Worm (Caenorhabditis elegans) whole organism, mixed stage, embryonic: ENCODE results near the gene C14A6.12.
A peak's percentile ranks its signal among the peaks of the same experiment; 100 is the strongest.

Experiments
- M03D4.4 ChIP-seq: sonication (generic microtip); optimal IDR thresholded peaks from 2 replicates; lab custom pipeline; 2017; ENCODE audit warnings: mild to moderate bottlenecking, missing genetic modification characterization, missing compliant biosample characterization
- bed-3 ChIP-seq: fragments of 200-800 bp; sonication (Bioruptor generic); optimal IDR thresholded peaks from 3 replicates; lab custom pipeline; 2018; ENCODE audit warnings: mild to moderate bottlenecking, missing genetic modification characterization, moderate library complexity, missing compliant biosample characterization
- blmp-1 ChIP-seq: fragments of 150-350 bp; optimal IDR thresholded peaks from 2 replicates; lab custom pipeline; 2014; ENCODE audit warnings: missing biosample characterization, missing genetic modification characterization
- ceh-39 ChIP-seq: fragments of 150-350 bp; optimal IDR thresholded peaks from 2 replicates; lab custom pipeline; 2014; ENCODE audit warnings: missing biosample characterization, missing genetic modification characterization
- ceh-43 ChIP-seq: fragments of 200-800 bp; sonication (Bioruptor generic); optimal IDR thresholded peaks from 2 replicates; lab custom pipeline; 2018; ENCODE audit warnings: mild to moderate bottlenecking, missing genetic modification characterization, moderate library complexity, missing compliant biosample characterization
- ceh-83 ChIP-seq: fragments of 200-800 bp; sonication (Bioruptor generic); optimal IDR thresholded peaks from 2 replicates; lab custom pipeline; 2018; ENCODE audit warnings: mild to moderate bottlenecking, missing genetic modification characterization, missing compliant biosample characterization
- ces-1 ChIP-seq: fragments of 150-350 bp; optimal IDR thresholded peaks from 2 replicates; lab custom pipeline; 2014; ENCODE audit warnings: missing biosample characterization, missing genetic modification reagents, missing genetic modification characterization
- cnd-1 ChIP-seq: fragments of 200-800 bp; sonication (Bioruptor generic); optimal IDR thresholded peaks from 2 replicates; lab custom pipeline; 2018; ENCODE audit warnings: mild to moderate bottlenecking, missing genetic modification characterization, missing compliant biosample characterization
- drap-1 ChIP-seq: fragments of 200-800 bp; sonication (Bioruptor generic); optimal IDR thresholded peaks from 3 replicates; lab custom pipeline; 2018; ENCODE audit warnings: mild to moderate bottlenecking, missing genetic modification characterization, missing compliant biosample characterization
- elt-1 ChIP-seq: sonication (generic microtip); optimal IDR thresholded peaks from 2 replicates; lab custom pipeline; 2017; ENCODE audit warnings: missing genetic modification characterization, mild to moderate bottlenecking, missing compliant biosample characterization, antibody characterized with exemption, moderate library complexity, borderline replicate concordance; ENCODE audit not compliant: insufficient read depth
- elt-3 ChIP-seq: fragments of 150-350 bp; optimal IDR thresholded peaks from 2 replicates; lab custom pipeline; 2014; ENCODE audit warnings: missing biosample characterization, missing genetic modification characterization
- flh-1 ChIP-seq: fragments of 200-800 bp; sonication (Bioruptor generic); optimal IDR thresholded peaks from 2 replicates; lab custom pipeline; 2018; ENCODE audit warnings: mild to moderate bottlenecking, missing genetic modification characterization, moderate library complexity, missing compliant biosample characterization
- ham-2 ChIP-seq: fragments of 200-800 bp; sonication (Bioruptor generic); optimal IDR thresholded peaks from 2 replicates; lab custom pipeline; 2018; ENCODE audit warnings: mild to moderate bottlenecking, missing genetic modification characterization, missing compliant biosample characterization
- hlh-1 ChIP-seq: fragments of 150-350 bp; optimal IDR thresholded peaks from 2 replicates; lab custom pipeline; 2014; ENCODE audit warnings: missing biosample characterization, missing genetic modification reagents, missing genetic modification characterization
- lin-13 ChIP-seq: fragments of 150-350 bp; optimal IDR thresholded peaks from 2 replicates; lab custom pipeline; 2014; ENCODE audit warnings: missing biosample characterization, missing genetic modification characterization
- lsy-2 ChIP-seq: fragments of 150-350 bp; optimal IDR thresholded peaks from 2 replicates; lab custom pipeline; 2014; ENCODE audit warnings: missing biosample characterization, missing genetic modification characterization
- mep-1 ChIP-seq: fragments of 150-350 bp; optimal IDR thresholded peaks from 2 replicates; lab custom pipeline; 2017; ENCODE audit warnings: missing biosample characterization, missing genetic modification reagents, missing genetic modification characterization, inconsistent platforms
- mls-2 ChIP-seq: sonication (generic microtip); optimal IDR thresholded peaks from 2 replicates; lab custom pipeline; 2016; ENCODE audit warnings: mild to moderate bottlenecking, missing genetic modification characterization, moderate library complexity, missing compliant biosample characterization
- nhr-2 ChIP-seq: fragments of 150-350 bp; optimal IDR thresholded peaks from 2 replicates; lab custom pipeline; 2014; ENCODE audit warnings: missing biosample characterization, missing genetic modification characterization
- nhr-237 ChIP-seq: fragments of 150-350 bp; optimal IDR thresholded peaks from 2 replicates; lab custom pipeline; 2014; ENCODE audit warnings: missing biosample characterization, missing genetic modification characterization
- nhr-28 ChIP-seq: fragments of 150-350 bp; optimal IDR thresholded peaks from 2 replicates; lab custom pipeline; 2014; ENCODE audit warnings: missing biosample characterization, missing genetic modification characterization
- nhr-76 ChIP-seq: sonication (generic microtip); optimal IDR thresholded peaks from 2 replicates; lab custom pipeline; 2017; ENCODE audit warnings: missing biosample characterization, missing genetic modification characterization
- pha-4 ChIP-seq: fragments of 150-350 bp; optimal IDR thresholded peaks from 2 replicates; lab custom pipeline; 2018; ENCODE audit warnings: missing biosample characterization, missing genetic modification reagents, missing genetic modification characterization
- sem-2 ChIP-seq: fragments of 200-800 bp; sonication (Bioruptor generic); optimal IDR thresholded peaks from 2 replicates; lab custom pipeline; 2018; ENCODE audit warnings: mild to moderate bottlenecking, missing genetic modification characterization, missing compliant biosample characterization
- snpc-4 ChIP-seq: fragments of 150-350 bp; optimal IDR thresholded peaks from 2 replicates; lab custom pipeline; 2014; ENCODE audit warnings: missing biosample characterization, missing genetic modification characterization
- sptf-1 ChIP-seq: sonication (generic microtip); optimal IDR thresholded peaks from 2 replicates; lab custom pipeline; 2017; ENCODE audit warnings: mild to moderate bottlenecking, missing genetic modification characterization, moderate library complexity, missing compliant biosample characterization
- tbx-8 ChIP-seq: fragments of 200-800 bp; sonication (Bioruptor generic); optimal IDR thresholded peaks from 2 replicates; lab custom pipeline; 2018; ENCODE audit warnings: mild to moderate bottlenecking, missing genetic modification characterization, moderate library complexity, missing compliant biosample characterization
- unc-120 ChIP-seq: sonication (generic microtip); optimal IDR thresholded peaks from 2 replicates; lab custom pipeline; 2017; ENCODE audit warnings: missing genetic modification characterization, missing compliant biosample characterization; ENCODE audit not compliant: poor library complexity, severe bottlenecking
- unc-39 ChIP-seq: fragments of 150-350 bp; optimal IDR thresholded peaks from 2 replicates; lab custom pipeline; 2014; ENCODE audit warnings: missing biosample characterization, missing genetic modification characterization
- zip-8 ChIP-seq: fragments of 150-350 bp; optimal IDR thresholded peaks from 2 replicates; lab custom pipeline; 2014; ENCODE audit warnings: missing biosample characterization, missing genetic modification characterization

The C14A6.12 gene

ce11 chrV:18171568-18171967 is 9.1 kb upstream of the C14A6.12 start, which contains the start of gene C14A6.8:
TSS of gene C14A6.8 (minus strand) at chrV:18171668.
- TF ChIP-seq ceh-43 (GFP tag; lab: Kevin White, UChicago) (no peak), mep-1 (tag; lab: Kevin White, UChicago) (no peak), sptf-1 (no peak), pha-4 (tag; lab: Kevin White, UChicago) (no peak), snpc-4 (tag; lab: Kevin White, UChicago) (no peak), hlh-1 (tag; lab: Kevin White, UChicago) (no peak), nhr-28 (no peak), nhr-237 (tag; lab: Kevin White, UChicago) (no peak), unc-39 (tag; lab: Kevin White, UChicago) (no peak), ces-1 (GFP tag; lab: Kevin White, UChicago) (no peak)

DNA sequence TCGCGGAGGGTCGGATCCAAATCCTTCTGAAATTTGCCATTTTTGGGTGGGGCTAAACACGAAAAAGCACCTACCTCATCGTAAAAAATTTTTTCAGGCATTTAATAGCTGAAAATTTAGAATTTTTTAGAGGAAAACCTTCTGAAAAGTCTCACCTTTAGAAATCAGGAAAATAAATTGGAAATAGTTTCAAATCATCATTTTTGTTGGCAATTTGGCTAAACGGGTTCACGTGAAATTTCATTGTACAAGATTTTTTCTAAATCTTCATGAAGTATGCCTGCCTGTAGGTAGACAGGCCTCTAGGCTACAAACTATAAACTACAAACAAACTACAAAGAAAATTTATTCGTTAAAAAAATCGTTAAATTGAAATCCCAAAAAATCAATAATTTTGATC is 5.8 kb upstream of the C14A6.12 start, which contains the start of gene C14A6.7:
Gene C14A6.7, minus strand, starts transcription at position 101 of the 400 bp plus-strand sequence.
- TF ChIP-seq elt-3 (tag; lab: Kevin White, UChicago), result no peak
- TF ChIP-seq nhr-76 (tag; lab: Kevin White, UChicago), result no peak
- TF ChIP-seq M03D4.4, result no peak
- no peak for TF ChIP-seq lsy-2 (tag; lab: Kevin White, UChicago)
- TF ChIP-seq blmp-1 (tag; lab: Kevin White, UChicago), result no peak
- no peak for TF ChIP-seq cnd-1 (tag; lab: Kevin White, UChicago)
- TF ChIP-seq lin-13 (tag; lab: Kevin White, UChicago), result no peak
- TF ChIP-seq pha-4 (tag; lab: Kevin White, UChicago), result no peak
- TF ChIP-seq, all 35 proteins: peak for 0

ce11 chrV:18167161-18167560 is 4.7 kb upstream of the C14A6.12 start, which contains the start of gene C14A6.6:
TSS of gene C14A6.6 (minus strand) at chrV:18167261.
- no peak for TF ChIP-seq ces-1 (GFP tag; lab: Kevin White, UChicago)
- TF ChIP-seq nhr-76 (tag; lab: Kevin White, UChicago), result no peak
- TF ChIP-seq elt-1, result no peak
- no peak for TF ChIP-seq unc-120
- no peak for TF ChIP-seq drap-1 (GFP tag; lab: Kevin White, UChicago)
- TF ChIP-seq ham-2, result no peak
- no peak for TF ChIP-seq nhr-2 (tag; lab: Kevin White, UChicago)
- no peak for TF ChIP-seq unc-39 (tag; lab: Kevin White, UChicago)
- no peak for TF ChIP-seq flh-1 (GFP tag; lab: Kevin White, UChicago)
- no peak for TF ChIP-seq tbx-8
- no peak for TF ChIP-seq nhr-237 (tag; lab: Kevin White, UChicago)
- TF ChIP-seq ceh-43 (GFP tag; lab: Kevin White, UChicago), result no peak
- TF ChIP-seq M03D4.4, result no peak
- TF ChIP-seq lsy-2 (tag; lab: Kevin White, UChicago), result no peak
- no peak for TF ChIP-seq sem-2 (GFP tag; lab: Kevin White, UChicago)
- TF ChIP-seq ceh-83 (GFP tag; lab: Kevin White, UChicago), result no peak
- no peak for TF ChIP-seq mls-2

- TF ChIP-seq ceh-83 (GFP tag; lab: Kevin White, UChicago) (no peak), pha-4 (tag; lab: Kevin White, UChicago) (no peak), unc-39 (tag; lab: Kevin White, UChicago) (no peak), drap-1 (GFP tag; lab: Kevin White, UChicago) (no peak), lsy-2 (tag; lab: Kevin White, UChicago) (no peak), elt-1 (no peak), ceh-39 (no peak), ces-1 (GFP tag; lab: Kevin White, UChicago) (no peak), bed-3 (GFP tag; lab: Kevin White, UChicago) (no peak), M03D4.4 (no peak), flh-1 (GFP tag; lab: Kevin White, UChicago) (no peak), ceh-43 (GFP tag; lab: Kevin White, UChicago) (no peak), ham-2 (no peak)
- TF ChIP-seq, all 35 proteins: peak for 0
Observed at ce11 chrV:18164758-18165157, 2.3 kb upstream of the C14A6.12 start, which contains the start of gene C14A6.5. TSS of gene C14A6.5 (minus strand) at chrV:18164858.

DNA sequence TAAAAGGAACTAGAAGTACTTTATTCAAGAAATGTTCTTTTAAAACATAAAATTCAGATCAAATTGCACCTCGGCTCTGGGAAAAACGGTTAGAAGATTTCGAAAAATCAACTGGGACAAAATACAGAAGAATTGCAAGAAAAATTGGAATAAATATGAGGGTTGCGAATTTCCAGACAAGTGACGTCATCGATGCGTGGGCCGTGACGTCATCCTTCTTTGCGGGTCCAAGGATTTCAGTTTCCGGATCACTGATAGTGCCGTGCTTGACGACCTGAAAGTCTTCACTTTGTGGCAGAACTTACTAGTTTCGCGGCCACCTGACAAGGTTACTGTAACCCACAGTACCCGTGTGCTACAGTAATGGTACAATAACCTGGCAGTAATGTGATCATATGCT is 966 bp upstream of the C14A6.12 start:
- TF ChIP-seq zip-8 (tag; lab: Kevin White, UChicago) (peak; percentile 96), unc-120 (no peak), ceh-83 (GFP tag; lab: Kevin White, UChicago) (no peak)
- TF ChIP-seq, all 35 proteins: peak for 1
